Worm (Caenorhabditis elegans) whole organism, early embryonic: ENCODE results near the gene msrp-4.
"Not testable (repeated sequence)": the region's sequence is repeated elsewhere in the genome, so short reads cannot be mapped to it uniquely, and the experiment has no call there.

ENCODE experiments used
- B0310.2 ChIP-seq: sonication (generic microtip); optimal IDR thresholded peaks from 2 replicates; lab custom pipeline; 2016; ENCODE audit warnings: mild to moderate bottlenecking, missing genetic modification characterization, missing compliant biosample characterization
- F13C5.2 ChIP-seq: sonication (generic microtip); optimal IDR thresholded peaks from 2 replicates; lab custom pipeline; 2017; ENCODE audit warnings: mild to moderate bottlenecking, missing genetic modification characterization, inconsistent platforms, missing compliant biosample characterization
- aly-1 ChIP-seq: sonication (generic microtip); optimal IDR thresholded peaks from 2 replicates; lab custom pipeline; 2016; ENCODE audit warnings: missing genetic modification characterization, missing compliant biosample characterization
- ama-1 ChIP-seq: fragments of 150-350 bp; optimal IDR thresholded peaks from 2 replicates; lab custom pipeline; 2014
- ceh-13 ChIP-seq: fragments of 200-800 bp; sonication (Bioruptor generic); optimal IDR thresholded peaks from 2 replicates; lab custom pipeline; 2018; ENCODE audit warnings: mild to moderate bottlenecking, missing genetic modification characterization, missing compliant biosample characterization
- ceh-36 ChIP-seq: sonication (generic microtip); optimal IDR thresholded peaks from 2 replicates; lab custom pipeline; 2016; ENCODE audit warnings: missing genetic modification characterization, inconsistent platforms, missing compliant biosample characterization
- ets-7 ChIP-seq: sonication (generic microtip); optimal IDR thresholded peaks from 2 replicates; lab custom pipeline; 2016; ENCODE audit warnings: missing genotype, missing genetic modification characterization, missing compliant biosample characterization
- flt-1 ChIP-seq: fragments of 200-800 bp; sonication (Bioruptor generic); IDR thresholded peaks from 2 replicates; pipeline ENCODE4 v1.3.6; 2022; ENCODE audit warnings: missing genetic modification characterization, missing compliant biosample characterization
- hmbx-1 ChIP-seq: sonication (generic microtip); optimal IDR thresholded peaks from 2 replicates; lab custom pipeline; 2016; ENCODE audit warnings: mild to moderate bottlenecking, missing genetic modification characterization, missing compliant biosample characterization
- hmg-4 ChIP-seq: fragments of 200-800 bp; sonication (Bioruptor generic); optimal IDR thresholded peaks from 2 replicates; lab custom pipeline; 2018; ENCODE audit warnings: mild to moderate bottlenecking, missing genetic modification characterization, missing compliant biosample characterization
- hnd-1 ChIP-seq: sonication (generic microtip); optimal IDR thresholded peaks from 2 replicates; lab custom pipeline; 2016; ENCODE audit warnings: missing genetic modification characterization, missing compliant biosample characterization
- pes-1 ChIP-seq: fragments of 200-800 bp; sonication (Bioruptor generic); IDR thresholded peaks from 2 replicates; pipeline ENCODE4 v1.3.6; 2022; ENCODE audit warnings: missing genetic modification reagents, missing genetic modification characterization, missing compliant biosample characterization
- scrt-1 ChIP-seq: fragments of 200-800 bp; sonication (Bioruptor generic); IDR thresholded peaks from 2 replicates; pipeline ENCODE4 v1.3.6; 2022; ENCODE audit warnings: missing genetic modification characterization, missing compliant biosample characterization
- sea-1 ChIP-seq: fragments of 200-800 bp; sonication (Bioruptor generic); conservative IDR thresholded peaks from 2 replicates; pipeline ENCODE4 v1.3.6; 2022; ENCODE audit warnings: missing genetic modification characterization, missing compliant biosample characterization
- tbx-11 ChIP-seq: fragments of 200-800 bp; sonication (Bioruptor generic); IDR thresholded peaks from 2 replicates; pipeline ENCODE4 v1.3.6; 2022; ENCODE audit warnings: missing genetic modification characterization, missing compliant biosample characterization
- tbx-37 ChIP-seq: fragments of 200-800 bp; sonication (Bioruptor generic); conservative IDR thresholded peaks from 2 replicates; pipeline ENCODE4 v1.3.6; 2022; ENCODE audit warnings: missing genetic modification reagents, missing genetic modification characterization, missing compliant biosample characterization
- tra-4 ChIP-seq: sonication (generic microtip); optimal IDR thresholded peaks from 2 replicates; lab custom pipeline; 2017; ENCODE audit warnings: missing genetic modification characterization, missing compliant biosample characterization

msrp-4 gene

ce11 chrII:822730-823129, at the start of gene msrp-4:
msrp-4 (minus strand) TSS chrII:822830.
- not testable (repeated sequence) for TF ChIP-seq tra-4 (tag; lab: Kevin White, UChicago); ets-7; ceh-13 (GFP tag; lab: Kevin White, UChicago)

- no peak for TF ChIP-seq tbx-37 (GFP tag; lab: Robert Waterston, UW)
- no peak for TF ChIP-seq hmg-4 (GFP tag; lab: Kevin White, UChicago)
- no peak for TF ChIP-seq sea-1 (GFP tag; lab: Robert Waterston, UW)
- no peak for TF ChIP-seq hnd-1 (tag; lab: Kevin White, UChicago)
- TF ChIP-seq ets-7, result no peak
- no peak for TF ChIP-seq ceh-13 (GFP tag; lab: Kevin White, UChicago)
Observed at ce11 chrII:869316-869715, 46.7 kb upstream of the msrp-4 start.

ce11 chrII:868240-868864, 45.7 kb upstream of the msrp-4 start, which contains the start of gene fbxc-51:
fbxc-51 (plus strand) TSS chrII:868814.
- TF ChIP-seq flt-1 (GFP tag; lab: Robert Waterston, UW), result no peak

- TF ChIP-seq B0310.2 (tag; lab: Kevin White, UChicago) (no peak), hmbx-1 (no peak), F13C5.2 (no peak), ceh-36 (tag; lab: Kevin White, UChicago) (no peak), pes-1 (GFP tag; lab: Robert Waterston, UW) (no peak), aly-1 (tag; lab: Kevin White, UChicago) (no peak), ets-7 (no peak), tbx-37 (GFP tag; lab: Robert Waterston, UW) (no peak), tra-4 (tag; lab: Kevin White, UChicago) (no peak), flt-1 (GFP tag; lab: Robert Waterston, UW) (no peak)
Observed at ce11 chrII:866801-867200, 44.2 kb upstream of the msrp-4 start, which contains the start of gene Y46B2A.3. Y46B2A.3 (minus strand) TSS chrII:866901.

ce11 chrII:861564-861963, 38.9 kb upstream of the msrp-4 start, which contains the start of gene Y46B2A.4:
Y46B2A.4 (plus strand) TSS chrII:861864.
- TF ChIP-seq aly-1 (tag; lab: Kevin White, UChicago), result no peak
- no peak for TF ChIP-seq F13C5.2
- no peak for TF ChIP-seq ceh-13 (GFP tag; lab: Kevin White, UChicago)
- no peak for TF ChIP-seq sea-1 (GFP tag; lab: Robert Waterston, UW)
- no peak for TF ChIP-seq flt-1 (GFP tag; lab: Robert Waterston, UW)

- not testable (repeated sequence) for TF ChIP-seq hmbx-1; ets-7; pes-1 (GFP tag; lab: Robert Waterston, UW)
Observed at ce11 chrII:850567-850966, 27.9 kb upstream of the msrp-4 start, which contains the start of gene F28A10.5. F28A10.5 (minus strand) TSS chrII:850667.

- no peak for TF ChIP-seq pes-1 (GFP tag; lab: Robert Waterston, UW)
- TF ChIP-seq hmg-4 (GFP tag; lab: Kevin White, UChicago), result no peak
- TF ChIP-seq tbx-37 (GFP tag; lab: Robert Waterston, UW), result no peak
- no peak for TF ChIP-seq B0310.2 (tag; lab: Kevin White, UChicago)
- no peak for TF ChIP-seq scrt-1 (GFP tag; lab: Robert Waterston, UW)
- no peak for TF ChIP-seq sea-1 (GFP tag; lab: Robert Waterston, UW)
- TF ChIP-seq ceh-13 (GFP tag; lab: Kevin White, UChicago), result no peak
- TF ChIP-seq flt-1 (GFP tag; lab: Robert Waterston, UW), result no peak
- TF ChIP-seq F13C5.2, result no peak
- TF ChIP-seq ets-7, result no peak
- no peak for TF ChIP-seq tra-4 (tag; lab: Kevin White, UChicago)
- TF ChIP-seq ceh-36 (tag; lab: Kevin White, UChicago), result no peak
- no peak for TF ChIP-seq tbx-11 (GFP tag; lab: Robert Waterston, UW)
- no peak for TF ChIP-seq aly-1 (tag; lab: Kevin White, UChicago)
- no peak for TF ChIP-seq hmbx-1
- no peak for TF ChIP-seq hnd-1 (tag; lab: Kevin White, UChicago)
- TF ChIP-seq ama-1 (lab: Kevin White, UChicago), result no peak
Observed at ce11 chrII:848519-848918, 25.9 kb upstream of the msrp-4 start, which contains the start of the genes acdh-9 and F28A10.13. acdh-9 (minus strand) TSS chrII:848603. F28A10.13 (plus strand) TSS chrII:848812.

ce11 chrII:845618-846017, 23.0 kb upstream of the msrp-4 start, which contains the start of gene F28A10.7:
F28A10.7 (minus strand) TSS chrII:845718.
- no peak for TF ChIP-seq flt-1 (GFP tag; lab: Robert Waterston, UW)
- no peak for TF ChIP-seq tbx-37 (GFP tag; lab: Robert Waterston, UW)

ce11 chrII:843971-844370, 21.3 kb upstream of the msrp-4 start, which contains the start of gene F28A10.4:
F28A10.4 (plus strand) TSS chrII:844271.
- no peak for TF ChIP-seq flt-1 (GFP tag; lab: Robert Waterston, UW)
- TF ChIP-seq hnd-1 (tag; lab: Kevin White, UChicago), result no peak
- no peak for TF ChIP-seq tbx-11 (GFP tag; lab: Robert Waterston, UW)
- TF ChIP-seq sea-1 (GFP tag; lab: Robert Waterston, UW), result no peak
- no peak for TF ChIP-seq hmg-4 (GFP tag; lab: Kevin White, UChicago)
- no peak for TF ChIP-seq B0310.2 (tag; lab: Kevin White, UChicago)
- no peak for TF ChIP-seq aly-1 (tag; lab: Kevin White, UChicago)
- no peak for TF ChIP-seq hmbx-1
- no peak for TF ChIP-seq tbx-37 (GFP tag; lab: Robert Waterston, UW)
- no peak for TF ChIP-seq ama-1 (lab: Kevin White, UChicago)
- no peak for TF ChIP-seq ceh-36 (tag; lab: Kevin White, UChicago)
- no peak for TF ChIP-seq F13C5.2
- TF ChIP-seq ceh-13 (GFP tag; lab: Kevin White, UChicago), result no peak
- TF ChIP-seq pes-1 (GFP tag; lab: Robert Waterston, UW), result no peak
